Fruit fly (Drosophila melanogaster) whole organism, pupa: ENCODE data around the gene CG18586.

ENCODE experiments used
- CG13204 ChIP-seq: fragments of 200-800 bp; sonication (Bioruptor generic); optimal IDR thresholded peaks from 2 replicates; lab custom pipeline; 2018; ENCODE audit warnings: missing biosample characterization, mild to moderate bottlenecking, missing genetic modification characterization, moderate library complexity
- CG32121 ChIP-seq: fragments of 200-800 bp; sonication (Bioruptor generic); IDR thresholded peaks from 2 replicates; pipeline ENCODE4 v1.3.6; 2022; ENCODE audit warnings: missing biosample characterization, missing genetic modification characterization
- EcR ChIP-seq: fragments of 200-800 bp; sonication (Bioruptor generic); optimal IDR thresholded peaks from 3 replicates; lab custom pipeline; 2019; ENCODE audit warnings: missing biosample characterization, missing genetic modification characterization, mild to moderate bottlenecking, moderate library complexity, missing genetic modification reagents
- Pif1A ChIP-seq: fragments of 200-800 bp; sonication (Bioruptor generic); optimal IDR thresholded peaks from 3 replicates; lab custom pipeline; 2016; ENCODE audit warnings: missing biosample characterization, missing genetic modification characterization

DNA sequence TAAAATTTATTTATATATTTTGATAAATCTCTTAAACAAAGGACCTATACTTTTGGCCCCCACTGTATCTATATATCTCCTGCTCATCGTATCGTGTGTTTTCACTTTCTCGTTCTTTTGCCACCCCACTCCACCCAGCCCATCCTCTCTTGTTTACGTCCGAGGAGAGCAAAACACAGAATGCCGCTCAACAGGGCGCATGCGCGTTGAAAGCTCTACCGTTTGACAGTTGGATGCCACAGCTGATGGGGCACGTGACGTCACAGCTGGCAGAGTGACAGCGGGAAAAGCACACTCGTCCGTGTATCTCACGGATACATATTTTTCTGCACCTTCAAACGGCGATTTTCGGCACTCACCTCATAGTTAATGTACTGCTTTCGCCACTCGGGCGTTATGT, 47.7 kb downstream of the CG18586 start:
- TF ChIP-seq CG32121 = no peak
- TF ChIP-seq CG13204 (GFP tag; lab: Kevin White, UChicago) = no peak
- TF ChIP-seq Pif1A (GFP tag; lab: Kevin White, UChicago) = no peak
- TF ChIP-seq EcR (GFP tag; lab: Kevin White, UChicago) = no peak
